Fruit fly (Drosophila melanogaster) whole organism, embryonic: ENCODE data around the gene CG15894.

Experiments
- Awh ChIP-seq: fragments of 200-800 bp; sonication (Bioruptor generic); IDR thresholded peaks from 2 replicates; pipeline ENCODE4, ENCODE4 v1.3.6; 2022; ENCODE audit warnings: missing biosample characterization, missing genetic modification characterization
- B-H1 ChIP-seq: fragments of 200-800 bp; sonication (Bioruptor generic); IDR thresholded peaks from 3 replicates; pipeline ENCODE4 v1.3.6; 2022; ENCODE audit warnings: missing biosample characterization, missing genetic modification characterization
- CG14667 ChIP-seq: fragments of 200-800 bp; sonication (Bioruptor generic); IDR thresholded peaks from 2 replicates; pipeline ENCODE4 v1.3.6; 2022; ENCODE audit warnings: missing biosample characterization, missing genetic modification characterization
- CG17385 ChIP-seq: fragments of 200-800 bp; sonication (Bioruptor generic); optimal IDR thresholded peaks from 3 replicates; lab custom pipeline; 2018; ENCODE audit warnings: missing biosample characterization, mild to moderate bottlenecking, missing genetic modification characterization
- CG2678 ChIP-seq: fragments of 200-800 bp; sonication (Bioruptor generic); optimal IDR thresholded peaks from 3 replicates; lab custom pipeline; 2019; ENCODE audit warnings: missing biosample characterization, mild to moderate bottlenecking, missing genetic modification characterization, moderate library complexity
- CG3281 ChIP-seq: fragments of 200-800 bp; sonication (Bioruptor generic); optimal IDR thresholded peaks from 3 replicates; lab custom pipeline; 2017; ENCODE audit warnings: missing biosample characterization, mild to moderate bottlenecking, missing genetic modification characterization
- CG4707 ChIP-seq: fragments of 200-800 bp; sonication (Bioruptor generic); optimal IDR thresholded peaks from 2 replicates; lab custom pipeline; 2018; ENCODE audit warnings: missing biosample characterization, mild to moderate bottlenecking, missing genetic modification characterization, moderate library complexity
- CG7786 ChIP-seq: fragments of 200-800 bp; sonication (Bioruptor generic); optimal IDR thresholded peaks from 2 replicates; lab custom pipeline; 2016; ENCODE audit warnings: missing biosample characterization, missing genetic modification characterization
- CG8290 ChIP-seq, 3 experiments: fragments of 200-800 bp; sonication (Bioruptor generic); optimal IDR thresholded peaks; 2 replicates each; lab custom pipeline; 2016 to 2019; ENCODE audit warnings: missing biosample characterization in 3 of 3, missing genetic modification characterization in 3 of 3, mild to moderate bottlenecking in 2 of 3, moderate library complexity in 1 of 3
- CG8388 ChIP-seq: fragments of 200-800 bp; sonication (Bioruptor generic); optimal IDR thresholded peaks from 2 replicates; lab custom pipeline; 2019; ENCODE audit warnings: missing biosample characterization, mild to moderate bottlenecking, missing genetic modification characterization, moderate library complexity
- Chrac-16 ChIP-seq: fragments of 200-800 bp; sonication (Bioruptor generic); optimal IDR thresholded peaks from 3 replicates; lab custom pipeline; 2016; ENCODE audit warnings: missing biosample characterization, missing genetic modification characterization
- CoRest ChIP-seq: fragments of 200-800 bp; sonication (Bioruptor generic); optimal IDR thresholded peaks from 3 replicates; lab custom pipeline; 2018; ENCODE audit warnings: missing biosample characterization, mild to moderate bottlenecking, missing genetic modification characterization, moderate library complexity
- D19A ChIP-seq: fragments of 200-800 bp; optimal IDR thresholded peaks from 3 replicates; lab custom pipeline; 2019; ENCODE audit warnings: missing biosample characterization, mild to moderate bottlenecking, missing genetic modification characterization, moderate library complexity
- Dip2 ChIP-seq: fragments of 200-800 bp; sonication (Bioruptor generic); IDR thresholded peaks from 2 replicates; pipeline ENCODE4 v1.3.6; 2022; ENCODE audit warnings: missing biosample characterization, missing genetic modification characterization
- Dll ChIP-seq: fragments of 200-800 bp; sonication (Bioruptor generic); IDR thresholded peaks from 4 replicates; pipeline ENCODE4 v1.3.6; 2022; ENCODE audit warnings: missing biosample characterization, missing genetic modification characterization; ENCODE audit not compliant: partially characterized antibody
- E2f2 ChIP-seq: fragments of 200-800 bp; sonication (Bioruptor generic); IDR thresholded peaks from 2 replicates; pipeline ENCODE4 v1.3.6; 2022; ENCODE audit warnings: missing biosample characterization, missing genetic modification characterization
- HLH54F ChIP-seq: fragments of 200-800 bp; sonication (Bioruptor generic); optimal IDR thresholded peaks from 3 replicates; lab custom pipeline; 2016; ENCODE audit warnings: missing biosample characterization, missing genetic modification characterization
- Hand ChIP-seq: fragments of 200-800 bp; sonication (Bioruptor generic); optimal IDR thresholded peaks from 2 replicates; lab custom pipeline; 2017; ENCODE audit warnings: mild to moderate bottlenecking, missing biosample characterization, missing genetic modification reagents, missing genetic modification characterization
- HmgD ChIP-seq: fragments of 200-800 bp; sonication (Bioruptor generic); optimal IDR thresholded peaks from 3 replicates; lab custom pipeline; 2016; ENCODE audit warnings: missing biosample characterization, missing genetic modification characterization
- Hr51 ChIP-seq, 2 experiments: fragments of 200-800 bp; sonication (Bioruptor generic); optimal IDR thresholded peaks; 2 replicates in 1 of 2; 3 replicates in 1 of 2; lab custom pipeline; 2016 to 2018; ENCODE audit warnings: missing biosample characterization in 2 of 2, missing genetic modification characterization in 2 of 2, mild to moderate bottlenecking in 1 of 2, moderate library complexity in 1 of 2
- Lim3 ChIP-seq: fragments of 200-800 bp; sonication (Bioruptor generic); IDR thresholded peaks from 2 replicates; pipeline ENCODE4 v1.3.6; 2022; ENCODE audit warnings: missing biosample characterization, missing genetic modification characterization
- MESR4 ChIP-seq: fragments of 200-800 bp; sonication (Bioruptor generic); optimal IDR thresholded peaks from 2 replicates; lab custom pipeline; 2018; ENCODE audit warnings: missing biosample characterization, mild to moderate bottlenecking, missing genetic modification characterization, moderate library complexity
- Myb ChIP-seq: fragments of 200-800 bp; sonication (Bioruptor generic); optimal IDR thresholded peaks from 2 replicates; lab custom pipeline; 2016; ENCODE audit warnings: missing biosample characterization, missing genetic modification characterization
- NFAT ChIP-seq: fragments of 200-800 bp; sonication (Bioruptor generic); IDR thresholded peaks from 2 replicates; pipeline ENCODE4 v1.3.6; 2022; ENCODE audit warnings: missing biosample characterization, missing genetic modification characterization
- NfI ChIP-seq: fragments of 200-800 bp; sonication (Bioruptor generic); optimal IDR thresholded peaks from 3 replicates; lab custom pipeline; 2018; ENCODE audit warnings: missing biosample characterization, mild to moderate bottlenecking, missing genetic modification characterization, moderate library complexity
- Optix ChIP-seq: fragments of 200-800 bp; sonication (Bioruptor generic); IDR thresholded peaks from 3 replicates; pipeline ENCODE4 v1.3.6; 2022; ENCODE audit warnings: missing biosample characterization, missing genetic modification characterization
- Pdp1 ChIP-seq, 2 experiments: fragments of 200-800 bp; sonication (Bioruptor generic); optimal IDR thresholded peaks; 3 replicates each; lab custom pipeline; 2016; ENCODE audit warnings: missing biosample characterization in 2 of 2, missing genetic modification characterization in 2 of 2, mild to moderate bottlenecking in 1 of 2, moderate library complexity in 1 of 2
- Rx ChIP-seq: fragments of 200-800 bp; sonication (Bioruptor generic); IDR thresholded peaks from 2 replicates; pipeline ENCODE4 v1.3.6; 2022; ENCODE audit warnings: missing biosample characterization, missing genetic modification characterization
- Side ChIP-seq: fragments of 200-800 bp; sonication (Bioruptor generic); optimal IDR thresholded peaks from 2 replicates; lab custom pipeline; 2016; ENCODE audit warnings: missing biosample characterization, missing genetic modification characterization
- Six4 ChIP-seq: fragments of 200-800 bp; sonication (Bioruptor generic); optimal IDR thresholded peaks from 2 replicates; lab custom pipeline; 2016; ENCODE audit warnings: missing biosample characterization, missing genetic modification characterization
- Ssrp ChIP-seq: fragments of 200-800 bp; sonication (Bioruptor generic); optimal IDR thresholded peaks from 2 replicates; lab custom pipeline; 2018; ENCODE audit warnings: missing biosample characterization, mild to moderate bottlenecking, missing genetic modification characterization, moderate library complexity
- Trl ChIP-seq, 3 experiments: fragments of >200 bp in 2 of 3; fragments of 200-800 bp in 1 of 3; sonication (Bioruptor generic) in 1 of 3; optimal IDR thresholded peaks; 2 replicates in 1 of 3; 3 replicates in 2 of 3; lab custom pipeline; 2016 to 2017; ENCODE audit warnings: missing biosample characterization in 1 of 3, missing genetic modification characterization in 1 of 3
- chinmo ChIP-seq: fragments of 200-800 bp; sonication (Bioruptor generic); IDR thresholded peaks from 4 replicates; pipeline ENCODE4 v1.3.6; 2022; ENCODE audit warnings: missing biosample characterization, missing genetic modification characterization; ENCODE audit not compliant: partially characterized antibody
- ci ChIP-seq: fragments of 200-800 bp; sonication (Bioruptor generic); IDR thresholded peaks from 3 replicates; pipeline ENCODE4 v1.3.6; 2022; ENCODE audit warnings: missing biosample characterization, missing genetic modification characterization
- croc ChIP-seq: fragments of 200-800 bp; sonication (Bioruptor generic); conservative IDR thresholded peaks from 3 replicates; pipeline ENCODE4 v1.3.6; 2022; ENCODE audit warnings: missing biosample characterization, missing genetic modification characterization
- fd102C ChIP-seq: fragments of 200-800 bp; sonication (Bioruptor generic); optimal IDR thresholded peaks from 2 replicates; lab custom pipeline; 2018; ENCODE audit warnings: missing biosample characterization, mild to moderate bottlenecking, missing genetic modification characterization, moderate library complexity
- gcm ChIP-seq: fragments of 200-800 bp; sonication (Bioruptor generic); optimal IDR thresholded peaks from 2 replicates; lab custom pipeline; 2019; ENCODE audit warnings: missing biosample characterization, mild to moderate bottlenecking, missing genetic modification characterization, moderate library complexity
- gem ChIP-seq: fragments of 200-800 bp; sonication (Bioruptor generic); optimal IDR thresholded peaks from 2 replicates; lab custom pipeline; 2019; ENCODE audit warnings: missing biosample characterization, mild to moderate bottlenecking, missing genetic modification characterization, moderate library complexity
- insv ChIP-seq, 2 experiments: fragments of 200-800 bp; sonication (Bioruptor generic); optimal IDR thresholded peaks; 3 replicates each; lab custom pipeline; 2016 to 2018; ENCODE audit warnings: missing biosample characterization in 2 of 2, missing genetic modification characterization in 2 of 2
- kni ChIP-seq: fragments of 200-800 bp; sonication (Bioruptor generic); optimal IDR thresholded peaks from 3 replicates; lab custom pipeline; 2017; ENCODE audit warnings: mild to moderate bottlenecking, missing biosample characterization, missing genetic modification reagents, missing genetic modification characterization
- lab ChIP-seq: fragments of 200-800 bp; sonication (Bioruptor generic); optimal IDR thresholded peaks from 3 replicates; lab custom pipeline; 2017; ENCODE audit warnings: missing biosample characterization, missing genetic modification characterization, mild to moderate bottlenecking, moderate library complexity, missing genetic modification reagents
- lbe ChIP-seq: fragments of 200-800 bp; sonication (Bioruptor generic); optimal IDR thresholded peaks from 2 replicates; lab custom pipeline; 2016; ENCODE audit warnings: missing biosample characterization, mild to moderate bottlenecking, missing genetic modification characterization
- prd ChIP-seq, 3 experiments: fragments of >200 bp in 2 of 3; fragments of 200-800 bp in 1 of 3; sonication (Bioruptor generic) in 1 of 3; optimal IDR thresholded peaks in 2 of 3; IDR thresholded peaks in 1 of 3; 2 replicates in 2 of 3; 3 replicates in 1 of 3; pipeline versions ENCODE4 v1.3.6 to Lab custom; 2017 to 2022; ENCODE audit warnings: missing biosample characterization in 1 of 3, missing genetic modification characterization in 1 of 3
- row ChIP-seq: fragments of 200-800 bp; sonication (Bioruptor generic); IDR thresholded peaks from 3 replicates; pipeline ENCODE4 v1.3.6; 2022; ENCODE audit warnings: missing biosample characterization, missing genetic modification characterization
- tgo ChIP-seq: fragments of 200-800 bp; sonication (Bioruptor generic); IDR thresholded peaks from 3 replicates; pipeline ENCODE4 v1.3.6; 2022; ENCODE audit warnings: missing biosample characterization, missing genetic modification characterization
- unc-4 ChIP-seq: fragments of 200-800 bp; sonication (Bioruptor generic); IDR thresholded peaks from 2 replicates; pipeline ENCODE4 v1.3.6; 2022; ENCODE audit warnings: missing biosample characterization, missing genetic modification characterization; ENCODE audit not compliant: partially characterized antibody
- vfl ChIP-seq: fragments of 200-800 bp; sonication (Bioruptor generic); optimal IDR thresholded peaks from 2 replicates; lab custom pipeline; 2016; ENCODE audit warnings: missing biosample characterization, missing genetic modification characterization
- yki ChIP-seq: fragments of >200 bp; optimal IDR thresholded peaks from 3 replicates; lab custom pipeline; 2018

CG15894 gene

dm6 chrX:6352769-6353612 lies 44.0 kb downstream of the CG15894 start (continued):
- TF ChIP-seq CG3281 (GFP tag; lab: Kevin White, UChicago) (no peak), HLH54F (GFP tag; lab: Kevin White, UChicago) (no peak), Rx (GFP tag; lab: Robert Waterston, UW) (no peak), Dll (GFP tag; lab: Robert Waterston, UW) (no peak), Side (GFP tag; lab: Kevin White, UChicago) (no peak), HmgD (GFP tag; lab: Kevin White, UChicago) (no peak), CG8290 (GFP tag; optimal IDR thresholded peaks at IDR 0.05; lab: Kevin White, UChicago) (no peak), CG8290 (tag; optimal IDR thresholded peaks at IDR 0.05; lab: Kevin White, UChicago) (peak in 1 of 2 experiments; percentile 42), Hand (no peak), vfl (GFP tag; lab: Kevin White, UChicago) (peak; percentile 12), insv (GFP tag; optimal IDR thresholded peaks at IDR 0.05; lab: Kevin White, UChicago) (no peak), CG17385 (GFP tag; lab: Kevin White, UChicago) (no peak), Chrac-16 (GFP tag; lab: Kevin White, UChicago) (no peak), Pdp1 (GFP tag; optimal IDR thresholded peaks at IDR 0.05; lab: Kevin White, UChicago) (peak in 1 of 2 experiments; percentile 93), Ssrp (no peak), Myb (GFP tag; lab: Kevin White, UChicago) (no peak), yki (lab: Kevin White, UChicago) (peak; percentile 59), MESR4 (no peak), kni (GFP tag; lab: Kevin White, UChicago) (no peak), Awh (no peak), CG7786 (no peak), prd (optimal IDR thresholded peaks at IDR 0.05; lab: Kevin White, UChicago) (no peak), prd (GFP tag; IDR thresholded peaks at IDR 0.05; lab: Robert Waterston, UW) (no peak), Lim3 (GFP tag; lab: Robert Waterston, UW) (no peak), NFAT (GFP tag; lab: Robert Waterston, UW) (no peak), Dip2 (no peak), E2f2 (GFP tag; lab: Robert Waterston, UW) (no peak), Hr51 (GFP tag; optimal IDR thresholded peaks at IDR 0.05; lab: Kevin White, UChicago) (no peak), Six4 (GFP tag; lab: Kevin White, UChicago) (no peak), CG2678 (no peak), lbe (peak; percentile 17), CG8388 (GFP tag; lab: Kevin White, UChicago) (no peak), CG14667 (GFP tag; lab: Robert Waterston, UW) (no peak), lab (GFP tag; lab: Kevin White, UChicago) (no peak), B-H1 (GFP tag; lab: Robert Waterston, UW) (no peak), ci (no peak), Trl (optimal IDR thresholded peaks at IDR 0.05; lab: Kevin White, UChicago) (peak; percentile 87), Trl (GFP tag; optimal IDR thresholded peaks at IDR 0.05; lab: Kevin White, UChicago) (no peak), CoRest (tag; lab: Kevin White, UChicago) (no peak), CG4707 (no peak), gem (tag; lab: Kevin White, UChicago) (no peak), D19A (tag; lab: Kevin White, UChicago) (no peak), row (GFP tag; lab: Robert Waterston, UW) (no peak), tgo (GFP tag; lab: Robert Waterston, UW) (no peak), gcm (GFP tag; lab: Kevin White, UChicago) (no peak), unc-4 (GFP tag; lab: Robert Waterston, UW) (no peak), croc (GFP tag; lab: Robert Waterston, UW) (no peak), Optix (GFP tag; lab: Robert Waterston, UW) (no peak), NfI (GFP tag; lab: Kevin White, UChicago) (no peak), chinmo (0 out of 4 replicates have a peak, but pooled peaks have one; percentile 41), fd102C (no peak)
